Worm (Caenorhabditis elegans) whole organism, midembryonic: ENCODE results near the gene nep-6.

Experiments used
- cog-1 ChIP-seq: sonication (generic microtip); optimal IDR thresholded peaks from 2 replicates; lab custom pipeline; 2016; ENCODE audit warnings: missing genetic modification characterization, missing compliant biosample characterization
- flt-1 ChIP-seq: fragments of 200-800 bp; sonication (Bioruptor generic); IDR thresholded peaks from 2 replicates; pipeline ENCODE4 v1.3.6; 2022; ENCODE audit warnings: missing genetic modification characterization, missing compliant biosample characterization
- ref-1 ChIP-seq: fragments of 200-800 bp; sonication (Bioruptor generic); conservative IDR thresholded peaks from 2 replicates; pipeline ENCODE4 v1.3.6; 2022; ENCODE audit warnings: missing genetic modification reagents, missing genetic modification characterization, missing compliant biosample characterization
- tab-1 ChIP-seq: fragments of 200-800 bp; sonication (Bioruptor generic); IDR thresholded peaks from 2 replicates; pipeline ENCODE4 v1.3.6; 2022; ENCODE audit warnings: missing genetic modification characterization, missing compliant biosample characterization
- ztf-23 ChIP-seq: fragments of 200-800 bp; sonication (Bioruptor generic); IDR thresholded peaks from 2 replicates; pipeline ENCODE4 v1.3.6; 2022; ENCODE audit warnings: missing genetic modification reagents, missing genetic modification characterization, missing compliant biosample characterization

DNA sequence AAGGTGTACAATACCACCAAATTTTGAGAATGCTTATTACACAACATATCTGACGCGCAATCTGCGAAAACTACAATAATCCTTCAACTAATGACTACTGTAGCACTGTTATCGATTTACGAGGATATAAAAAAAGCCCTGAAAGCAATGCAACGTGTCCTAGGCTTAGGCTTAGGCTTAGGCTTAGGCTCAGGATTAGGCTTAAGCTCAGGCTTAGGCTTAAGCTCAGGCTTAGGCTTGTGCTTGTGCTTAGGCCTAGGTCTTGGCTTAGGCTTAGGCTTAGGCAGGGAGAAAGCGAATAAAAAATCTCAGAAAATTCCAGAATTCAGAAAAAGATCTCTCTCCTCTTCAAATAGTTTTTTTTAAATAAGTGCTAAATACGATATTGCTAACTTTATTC lies 42.6 kb downstream of the nep-6 start:
- no peak for TF ChIP-seq ref-1 (GFP tag; lab: Robert Waterston, UW)
- TF ChIP-seq ztf-23 (GFP tag; lab: Robert Waterston, UW): no peak
- no peak for TF ChIP-seq cog-1
- no peak for TF ChIP-seq flt-1 (GFP tag; lab: Robert Waterston, UW)
- no peak for TF ChIP-seq tab-1 (GFP tag; lab: Robert Waterston, UW)
